Fruit fly (Drosophila melanogaster): ENCODE measurements around the gene Eip74EF.

Eip74EF gene

dm6 chr3L:17653701-17654667 lies 34.9 kb upstream of the Eip74EF start, which contains the start of the genes Krn, Ndfip and CG7484 (continued):
- peak; percentile 80; the same call in 2 of the 3 replicates for TF ChIP-seq CG2889 (GFP tag; IDR thresholded peaks at IDR 0.05)
- TF ChIP-seq gcm2 (GFP tag; optimal IDR thresholded peaks at IDR 0.05), result peak; percentile 48
- peak; percentile 78 for TF ChIP-seq fu2 (GFP tag; optimal IDR thresholded peaks at IDR 0.05)
- TF ChIP-seq CG8765 (GFP tag; IDR thresholded peaks at IDR 0.05), result peak; percentile 69
- peak; percentile 64; the same call in 2 of the 3 replicates for TF ChIP-seq CG14050 (GFP tag; IDR thresholded peaks at IDR 0.05)
- TF ChIP-seq jumu (GFP tag; optimal IDR thresholded peaks at IDR 0.05), result peak; percentile 75
- peak; percentile 91 for TF ChIP-seq CG15269 (tag; optimal IDR thresholded peaks at IDR 0.05)
- peak; percentile 84 for TF ChIP-seq NFAT (GFP tag; IDR thresholded peaks at IDR 0.05)
- peak; percentile 71 for TF ChIP-seq CG15514 (GFP tag; optimal IDR thresholded peaks at IDR 0.05)
- TF ChIP-seq fru (optimal IDR thresholded peaks at IDR 0.05), result no peak
- TF ChIP-seq da (GFP tag; optimal IDR thresholded peaks at IDR 0.05), result peak; percentile 22
- TF ChIP-seq CG9876 (GFP tag; optimal IDR thresholded peaks at IDR 0.05), result peak; percentile 75
- peak; percentile 86 for TF ChIP-seq tio (GFP tag; optimal IDR thresholded peaks at IDR 0.05)
- peak; percentile 73 for TF ChIP-seq Rx (GFP tag; IDR thresholded peaks at IDR 0.05)
- TF ChIP-seq CG31365 (tag; optimal IDR thresholded peaks at IDR 0.05), result peak; percentile 30
- peak; percentile 52 for TF ChIP-seq CG4854 (GFP tag; optimal IDR thresholded peaks at IDR 0.05)
- peak; percentile 86 for TF ChIP-seq CG33557 (GFP tag; optimal IDR thresholded peaks at IDR 0.05)
- TF ChIP-seq CG3065 (GFP tag; optimal IDR thresholded peaks at IDR 0.05), result peak; percentile 72
- peak; percentile 79 for TF ChIP-seq ken (GFP tag; IDR thresholded peaks at IDR 0.05)
- peak; percentile 1 for TF ChIP-seq CG11398 (GFP tag; optimal IDR thresholded peaks at IDR 0.05)
- peak; percentile 72 for TF ChIP-seq CG11093 (GFP tag; IDR thresholded peaks at IDR 0.05)
- peak; percentile 95 for TF ChIP-seq CG13424 (tag; optimal IDR thresholded peaks at IDR 0.05)
- peak; percentile 67 for TF ChIP-seq trh (GFP tag; optimal IDR thresholded peaks at IDR 0.05)
- TF ChIP-seq ab (GFP tag; optimal IDR thresholded peaks at IDR 0.05), result no peak
- TF ChIP-seq CG11723 (GFP tag; optimal IDR thresholded peaks at IDR 0.05), result peak; percentile 65
- TF ChIP-seq CG8478 (optimal IDR thresholded peaks at IDR 0.05), result no peak
- TF ChIP-seq Max (GFP tag; optimal IDR thresholded peaks at IDR 0.05), result peak; percentile 76
- TF ChIP-seq CG10147 (GFP tag; optimal IDR thresholded peaks at IDR 0.05), result peak; percentile 87
- TF ChIP-seq aop (GFP tag; IDR thresholded peaks at IDR 0.05), result no peak
- TF ChIP-seq Lpt (GFP tag; optimal IDR thresholded peaks at IDR 0.05), result no peak
- TF ChIP-seq CG14014 (GFP tag; IDR thresholded peaks at IDR 0.05), result peak; percentile 82
- TF ChIP-seq Dp (GFP tag; optimal IDR thresholded peaks at IDR 0.05), result peak; percentile 15
- TF ChIP-seq abd-A (tag; optimal IDR thresholded peaks at IDR 0.05), result peak; percentile 86
- peak; percentile 80 for TF ChIP-seq pnt (GFP tag; optimal IDR thresholded peaks at IDR 0.05)
- TF ChIP-seq CG1603 (tag; optimal IDR thresholded peaks at IDR 0.05), result peak; percentile 60
- peak; percentile 68 for TF ChIP-seq B-H1 (GFP tag; IDR thresholded peaks at IDR 0.05)
- TF ChIP-seq tll (GFP tag; optimal IDR thresholded peaks at IDR 0.05), result peak in 1 of 2 experiments; percentile 37
- TF ChIP-seq NfI (GFP tag; optimal IDR thresholded peaks at IDR 0.05), result peak; percentile 85
- peak; percentile 79 for TF ChIP-seq CG18619 (GFP tag; optimal IDR thresholded peaks at IDR 0.05)
- no peak for TF ChIP-seq Lim3 (GFP tag; IDR thresholded peaks at IDR 0.05)
- peak; percentile 66 for TF ChIP-seq slou (GFP tag; optimal IDR thresholded peaks at IDR 0.05)
- TF ChIP-seq E2f1 (GFP tag; IDR thresholded peaks at IDR 0.05), result peak; percentile 84
- TF ChIP-seq caup (GFP tag; optimal IDR thresholded peaks at IDR 0.05; ENCODE audit: severe bottlenecking), result peak; percentile 79
- peak; percentile 94 for TF ChIP-seq sug (tag; optimal IDR thresholded peaks at IDR 0.05)
- peak; percentile 55 for TF ChIP-seq YL-1 (GFP tag; optimal IDR thresholded peaks at IDR 0.05)
- peak; percentile 1 for TF ChIP-seq ac (GFP tag; optimal IDR thresholded peaks at IDR 0.05)
- peak; percentile 78 for TF ChIP-seq Gug (GFP tag; IDR thresholded peaks at IDR 0.05)
- TF ChIP-seq Sox100B (GFP tag; optimal IDR thresholded peaks at IDR 0.05), result peak; percentile 84
- TF ChIP-seq CoRest (tag; optimal IDR thresholded peaks at IDR 0.05), result peak; percentile 96
